4 fruit fly cellular contexts compared by ENCODE assay signal in genomic region chr3L:8124481-8125359, dm6.
TF ChIP-seq lines count a peak whose summit lies in the region.

Gene CG7550 (minus strand): TSS chr3L:8124531.
Gene mRpL36 (minus strand): TSS chr3L:8125132.

- TF ChIP-seq CTCF in whole organism, embryonic (GFP tag; optimal IDR thresholded peaks at IDR 0.05; lab: Kevin White, UChicago): no peak

TF ChIP-seq in whole organism, adult, 20 proteins besides CTCF, POLR2A, EP300 and RAD21:
- TF ChIP-seq Hr96 (GFP tag; optimal IDR thresholded peaks at IDR 0.05; lab: Kevin White, UChicago) (no peak), CG11617 (GFP tag; optimal IDR thresholded peaks at IDR 0.05; lab: Kevin White, UChicago) (peak; percentile 3), CG7101 (tag; optimal IDR thresholded peaks at IDR 0.05; lab: Kevin White, UChicago) (no peak)

TF ChIP-seq in whole organism, embryonic, 481 proteins besides CTCF, POLR2A, EP300 and RAD21 (continues in another document):
- TF ChIP-seq CG15514 (GFP tag; optimal IDR thresholded peaks at IDR 0.05; lab: Kevin White, UChicago) (peak; percentile 26), Pdp1 (GFP tag; optimal IDR thresholded peaks at IDR 0.05; lab: Kevin White, UChicago) (peak in 1 of 2 experiments; percentile 91), fd3F (GFP tag; optimal IDR thresholded peaks at IDR 0.05; lab: Kevin White, UChicago) (no peak), E2f2 (GFP tag; IDR thresholded peaks at IDR 0.05; lab: Robert Waterston, UW) (peak; percentile 55; the same call in 1 of the 2 replicates), Med (GFP tag; lab: Kevin White, UChicago) (peak; percentile 55), CG2116 (GFP tag; optimal IDR thresholded peaks at IDR 0.05; lab: Kevin White, UChicago) (peak; percentile 21), stwl (tag; optimal IDR thresholded peaks at IDR 0.05; lab: Kevin White, UChicago) (peak; percentile 20), HLH4C (GFP tag; IDR thresholded peaks at IDR 0.05; lab: Robert Waterston, UW; ENCODE audit: partially characterized antibody) (0 out of 3 replicates have a peak, but pooled peaks have one; percentile 26), Dref (GFP tag; IDR thresholded peaks at IDR 0.05; lab: Robert Waterston, UW) (peak; percentile 68), slp2 (GFP tag; optimal IDR thresholded peaks at IDR 0.05; lab: Kevin White, UChicago) (peak; percentile 1), Asciz (GFP tag; optimal IDR thresholded peaks at IDR 0.05; lab: Kevin White, UChicago) (no peak), row (GFP tag; IDR thresholded peaks at IDR 0.05; lab: Robert Waterston, UW) (0 out of 3 replicates have a peak, but pooled peaks have one; percentile 10), sens (GFP tag; lab: Kevin White, UChicago) (peak; percentile 28), vvl (GFP tag; IDR thresholded peaks at IDR 0.05; lab: Robert Waterston, UW) (no peak), seq (GFP tag; IDR thresholded peaks at IDR 0.05; lab: Robert Waterston, UW) (no peak), CoRest (tag; optimal IDR thresholded peaks at IDR 0.05; lab: Kevin White, UChicago) (no peak), pzg (GFP tag; optimal IDR thresholded peaks at IDR 0.05; lab: Kevin White, UChicago) (peak; percentile 10), prd (optimal IDR thresholded peaks at IDR 0.05; lab: Kevin White, UChicago) (no peak), prd (GFP tag; IDR thresholded peaks at IDR 0.05; lab: Robert Waterston, UW) (0 out of 3 replicates have a peak, but pooled peaks have one; percentile 16), CG10267 (tag; optimal IDR thresholded peaks at IDR 0.05; lab: Kevin White, UChicago) (peak; percentile 67), maf-S (GFP tag; optimal IDR thresholded peaks at IDR 0.05; lab: Kevin White, UChicago) (no peak), CG9797 (GFP tag; optimal IDR thresholded peaks at IDR 0.05; lab: Kevin White, UChicago) (no peak), slbo (GFP tag; IDR thresholded peaks at IDR 0.05; lab: Robert Waterston, UW) (0 out of 2 replicates have a peak, but pooled peaks have one; percentile 41), CG12659 (GFP tag; optimal IDR thresholded peaks at IDR 0.05; lab: Kevin White, UChicago) (peak; percentile 24), MBD-R2 (GFP tag; IDR thresholded peaks at IDR 0.05; lab: Robert Waterston, UW) (peak; percentile 48; the same call in 1 of the 2 replicates), Hr51 (GFP tag; optimal IDR thresholded peaks at IDR 0.05; lab: Kevin White, UChicago) (peak in 1 of 2 experiments; percentile 13), Dp (GFP tag; optimal IDR thresholded peaks at IDR 0.05; lab: Kevin White, UChicago) (peak; percentile 47), crp (GFP tag; optimal IDR thresholded peaks at IDR 0.05; lab: Kevin White, UChicago) (peak in 1 of 2 experiments; percentile 67)

TF ChIP-seq in whole organism, prepupa, 60 proteins besides CTCF, POLR2A, EP300 and RAD21:
- TF ChIP-seq dsx (GFP tag; optimal IDR thresholded peaks at IDR 0.05; lab: Kevin White, UChicago; ENCODE audit: poor library complexity, severe bottlenecking) (no peak), achi (GFP tag; optimal IDR thresholded peaks at IDR 0.05; lab: Kevin White, UChicago) (no peak), esn (GFP tag; optimal IDR thresholded peaks at IDR 0.05; lab: Kevin White, UChicago) (peak; percentile 49), CG8632 (GFP tag; optimal IDR thresholded peaks at IDR 0.05; lab: Kevin White, UChicago) (no peak), ss (GFP tag; optimal IDR thresholded peaks at IDR 0.05; lab: Kevin White, UChicago) (no peak), CG6792 (GFP tag; optimal IDR thresholded peaks at IDR 0.05; lab: Kevin White, UChicago) (no peak), Sox15 (GFP tag; optimal IDR thresholded peaks at IDR 0.05; lab: Kevin White, UChicago) (no peak), CG6163 (GFP tag; IDR thresholded peaks at IDR 0.05; lab: Robert Waterston, UW) (no peak), CG6276 (GFP tag; optimal IDR thresholded peaks at IDR 0.05; lab: Kevin White, UChicago) (no peak), cyc (GFP tag; optimal IDR thresholded peaks at IDR 0.05; lab: Kevin White, UChicago) (no peak), Ets96B (tag; optimal IDR thresholded peaks at IDR 0.05; lab: Kevin White, UChicago) (no peak), CG10631 (GFP tag; optimal IDR thresholded peaks at IDR 0.05; lab: Kevin White, UChicago) (no peak), spab (GFP tag; optimal IDR thresholded peaks at IDR 0.05; lab: Kevin White, UChicago) (no peak), fkh (GFP tag; optimal IDR thresholded peaks at IDR 0.05; lab: Kevin White, UChicago) (peak; percentile 37), lz (GFP tag; optimal IDR thresholded peaks at IDR 0.05; lab: Kevin White, UChicago) (no peak), CG10669 (GFP tag; optimal IDR thresholded peaks at IDR 0.05; lab: Kevin White, UChicago) (no peak), Hr4 (GFP tag; optimal IDR thresholded peaks at IDR 0.05; lab: Kevin White, UChicago) (no peak), topi (GFP tag; optimal IDR thresholded peaks at IDR 0.05; lab: Kevin White, UChicago) (no peak), Sox102F (GFP tag; optimal IDR thresholded peaks at IDR 0.05; lab: Kevin White, UChicago) (no peak), CG9139 (GFP tag; optimal IDR thresholded peaks at IDR 0.05; lab: Kevin White, UChicago) (no peak), Met (GFP tag; optimal IDR thresholded peaks at IDR 0.05; lab: Kevin White, UChicago) (no peak), CG8119 (GFP tag; IDR thresholded peaks at IDR 0.05; lab: Robert Waterston, UW) (no peak), vri (GFP tag; optimal IDR thresholded peaks at IDR 0.05; lab: Kevin White, UChicago) (peak; percentile 24), Ets21C (GFP tag; optimal IDR thresholded peaks at IDR 0.05; lab: Kevin White, UChicago) (no peak), Eip75B (GFP tag; optimal IDR thresholded peaks at IDR 0.05; lab: Kevin White, UChicago) (no peak), Hr38 (GFP tag; optimal IDR thresholded peaks at IDR 0.05; lab: Kevin White, UChicago) (no peak)
TF ChIP-seq in whole organism, prepupa: peak in this region for 3.

TF ChIP-seq in whole organism, wandering third instar larva, 38 proteins besides CTCF, POLR2A, EP300 and RAD21:
- TF ChIP-seq rgr (GFP tag; optimal IDR thresholded peaks at IDR 0.05; lab: Kevin White, UChicago) (no peak), Hr83 (GFP tag; optimal IDR thresholded peaks at IDR 0.05; lab: Kevin White, UChicago; ENCODE audit: poor library complexity, severe bottlenecking) (peak; percentile 8), fru (GFP tag; optimal IDR thresholded peaks at IDR 0.05; lab: Kevin White, UChicago) (no peak)
